Worm (Caenorhabditis elegans): ENCODE data around the gene dss-1.
A peak's percentile ranks its signal among the peaks of the same experiment; 100 is the strongest.

The dss-1 gene

DNA sequence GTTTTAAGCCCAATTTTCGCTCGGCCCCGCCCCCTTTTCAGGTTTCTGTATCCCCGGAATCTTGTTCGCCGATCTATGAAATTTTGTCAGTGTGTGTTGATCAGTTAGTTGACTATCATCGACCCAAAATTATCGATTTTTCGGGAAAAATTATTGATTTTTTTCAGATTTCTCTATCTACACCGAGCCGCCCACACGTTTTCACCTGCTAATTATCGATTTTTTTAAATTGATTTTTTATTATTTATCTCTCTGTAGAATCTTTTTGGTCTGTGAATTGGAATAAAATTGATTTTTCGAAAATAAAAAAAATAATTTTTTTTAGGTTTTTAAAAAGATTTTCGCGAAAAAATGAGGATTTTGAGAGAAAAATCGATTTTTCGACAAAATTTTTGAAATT is 10.9 kb upstream of the dss-1 start:
- no peak for TF ChIP-seq flt-1 (GFP tag; IDR thresholded peaks at IDR 0.05)
- no peak for TF ChIP-seq ztf-23 (GFP tag; IDR thresholded peaks at IDR 0.05)
- no peak for TF ChIP-seq tab-1 (GFP tag; IDR thresholded peaks at IDR 0.05)
- TF ChIP-seq cog-1 (tag; optimal IDR thresholded peaks at IDR 0.05) = no peak
- TF ChIP-seq ztf-29 (GFP tag; IDR thresholded peaks at IDR 0.05) = no peak
- TF ChIP-seq T22C8.4 (GFP tag; IDR thresholded peaks at IDR 0.05) = peak; percentile 82
- TF ChIP-seq med-1 (GFP tag; optimal IDR thresholded peaks at IDR 0.05; ENCODE audit: insufficient read depth) = no peak

DNA sequence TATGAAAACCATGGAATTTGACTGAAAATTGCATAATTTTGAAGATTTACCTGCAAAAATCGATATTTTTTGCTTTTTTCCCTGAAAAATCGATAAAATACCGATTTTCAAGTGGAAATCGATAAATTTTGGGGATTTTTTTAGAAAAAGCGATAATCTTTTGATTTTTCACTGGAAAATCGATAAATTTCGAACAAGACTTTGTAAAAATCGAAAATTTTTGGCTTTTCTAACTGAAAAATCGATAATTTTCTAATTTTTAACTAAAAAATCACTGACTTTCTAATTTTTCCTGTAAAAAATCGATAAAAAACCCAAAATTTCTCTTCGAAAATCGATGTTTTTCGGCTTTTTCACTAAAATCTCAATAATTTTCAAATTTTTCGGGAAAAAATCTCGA is 10.2 kb upstream of the dss-1 start:
- TF ChIP-seq med-1 (GFP tag; optimal IDR thresholded peaks at IDR 0.05; ENCODE audit: insufficient read depth) (no peak), T22C8.4 (GFP tag; IDR thresholded peaks at IDR 0.05) (peak; percentile 27; the same call in 1 of the 2 replicates)

DNA sequence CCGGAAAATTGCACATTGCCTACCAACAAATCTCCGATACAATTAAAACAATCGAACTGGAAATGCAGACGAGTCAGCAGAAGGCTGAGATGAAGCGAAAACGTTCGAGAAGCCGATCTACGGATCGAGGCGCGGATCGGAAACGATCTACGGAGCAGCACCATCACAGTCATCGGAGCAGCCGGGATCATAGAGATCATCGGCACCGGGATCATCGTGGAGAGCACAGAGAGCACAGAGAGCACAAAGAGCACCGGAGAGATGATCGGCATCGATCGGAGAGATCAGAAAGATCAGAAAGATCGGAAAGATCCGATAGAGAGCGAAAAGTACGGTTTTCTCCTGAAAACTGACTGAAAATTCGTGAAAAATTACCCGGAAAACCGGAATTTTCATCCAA is 9.3 kb upstream of the dss-1 start:
- TF ChIP-seq T22C8.4 (GFP tag; IDR thresholded peaks at IDR 0.05) (no peak), ztf-23 (GFP tag; IDR thresholded peaks at IDR 0.05) (no peak), tab-1 (GFP tag; IDR thresholded peaks at IDR 0.05) (no peak), ref-1 (GFP tag; conservative IDR thresholded peaks at IDR 0.05) (no peak), klf-2 (GFP tag; conservative IDR thresholded peaks at IDR 0.05) (no peak), med-1 (GFP tag; optimal IDR thresholded peaks at IDR 0.05; ENCODE audit: insufficient read depth) (no peak), ztf-29 (GFP tag; IDR thresholded peaks at IDR 0.05) (no peak), flt-1 (GFP tag; IDR thresholded peaks at IDR 0.05) (no peak), cog-1 (tag; optimal IDR thresholded peaks at IDR 0.05) (no peak)

DNA sequence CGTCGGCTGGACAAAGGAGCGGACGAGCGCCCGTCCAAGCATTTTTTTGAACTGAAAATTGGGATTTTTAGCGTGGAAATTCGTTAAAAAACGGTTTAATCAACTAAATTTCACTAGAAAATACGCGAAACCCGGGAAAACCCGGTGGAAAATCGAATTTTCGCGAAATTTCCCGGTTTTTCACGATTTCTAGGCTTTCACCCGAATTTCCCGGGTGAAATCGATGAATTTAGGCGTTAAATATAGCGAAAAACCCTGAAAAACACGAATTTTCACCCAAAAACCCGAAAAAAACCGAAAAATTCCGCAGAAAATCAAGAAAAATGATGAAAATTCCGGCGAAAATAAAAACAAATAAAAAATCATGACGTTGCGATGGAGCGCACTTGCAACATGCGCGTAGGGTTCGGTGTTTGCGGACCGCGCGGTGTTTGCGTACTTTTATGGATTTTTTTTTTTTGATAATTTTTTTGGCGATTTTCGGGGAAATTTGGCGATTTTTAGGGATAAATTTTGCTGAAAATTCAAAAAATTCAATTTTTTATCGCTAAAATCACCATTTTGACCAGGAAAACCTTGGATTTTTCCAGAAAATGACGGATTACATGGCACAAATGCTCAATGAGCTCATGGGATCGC is 6.0 kb upstream of the dss-1 start, which contains the start of the genes mrpl-45 and Y119D3B.12:
mrpl-45 (minus strand) TSS at position 51 of the 639 bp plus-strand sequence.
Y119D3B.12 (plus strand) TSS at position 589 of the 639 bp plus-strand sequence.
- TF ChIP-seq T22C8.4 (GFP tag; IDR thresholded peaks at IDR 0.05) (peak; percentile 37; the same call in 1 of the 2 replicates), med-1 (GFP tag; optimal IDR thresholded peaks at IDR 0.05; ENCODE audit: insufficient read depth) (no peak), ref-1 (GFP tag; conservative IDR thresholded peaks at IDR 0.05) (no peak), tab-1 (GFP tag; IDR thresholded peaks at IDR 0.05) (no peak), cog-1 (tag; optimal IDR thresholded peaks at IDR 0.05) (peak; percentile 63), ztf-23 (GFP tag; IDR thresholded peaks at IDR 0.05) (peak; percentile 67; the same call in 1 of the 2 replicates), ztf-29 (GFP tag; IDR thresholded peaks at IDR 0.05) (no peak), klf-2 (GFP tag; conservative IDR thresholded peaks at IDR 0.05) (no peak), flt-1 (GFP tag; IDR thresholded peaks at IDR 0.05) (0 out of 2 replicates have a peak, but pooled peaks have one; percentile 59)

DNA sequence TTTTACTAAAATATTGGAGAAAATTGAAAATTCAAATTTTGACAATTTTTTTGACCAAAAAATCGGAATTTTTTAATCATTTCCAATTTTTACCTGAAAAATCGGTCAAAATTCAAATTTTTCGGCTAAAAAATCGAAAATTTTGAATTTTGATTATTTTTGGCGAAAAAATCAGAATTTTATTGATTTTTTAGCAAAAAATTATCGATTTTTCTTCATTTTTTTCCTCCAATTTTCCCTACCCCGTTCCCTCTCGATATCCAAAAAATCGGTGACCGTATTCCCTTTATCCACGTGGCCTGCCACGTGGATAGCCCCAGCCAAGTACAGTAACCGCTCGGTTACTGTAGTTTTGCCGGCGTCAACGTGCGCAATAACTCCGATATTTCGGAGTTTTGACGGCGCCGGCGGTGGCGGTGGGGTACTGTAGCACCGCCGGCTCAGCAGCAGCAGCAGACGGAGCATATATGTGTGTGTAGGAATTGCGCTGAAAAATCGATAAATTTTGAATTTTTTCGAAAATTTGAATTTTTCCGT is 2.7 kb downstream of the dss-1 start, which contains the start of gene Y119D3B.14:
Y119D3B.14 (minus strand) TSS at position 487 of the 537 bp plus-strand sequence.
- TF ChIP-seq cog-1 (tag; optimal IDR thresholded peaks at IDR 0.05) (no peak), T22C8.4 (GFP tag; IDR thresholded peaks at IDR 0.05) (peak; percentile 25; the same call in 1 of the 2 replicates)

DNA sequence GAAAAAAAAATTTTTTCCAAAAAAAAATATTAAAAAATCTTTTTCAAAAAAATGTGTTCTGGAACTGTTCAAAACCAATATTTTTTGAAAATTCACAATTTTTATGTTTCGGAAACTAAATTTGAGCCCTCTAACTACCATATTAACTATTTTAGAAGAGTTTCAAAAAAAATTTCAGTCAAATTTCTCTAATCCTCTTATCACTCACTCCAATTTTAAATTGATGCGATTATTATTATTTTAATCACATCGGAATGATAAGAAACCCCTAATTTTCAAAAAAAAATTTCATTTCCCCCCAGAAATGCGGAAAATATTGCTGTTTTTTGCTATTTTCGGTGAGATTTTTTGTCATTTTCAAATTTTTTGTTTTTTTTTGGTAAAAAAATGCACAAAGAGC is 14.3 kb downstream of the dss-1 start, which contains the start of gene nspg-8:
nspg-8 (plus strand) TSS at position 301 of the 400 bp plus-strand sequence.
- TF ChIP-seq tab-1 (GFP tag; IDR thresholded peaks at IDR 0.05) (no peak), cog-1 (tag; optimal IDR thresholded peaks at IDR 0.05) (no peak), flt-1 (GFP tag; IDR thresholded peaks at IDR 0.05) (no peak), ref-1 (GFP tag; conservative IDR thresholded peaks at IDR 0.05) (no peak), T22C8.4 (GFP tag; IDR thresholded peaks at IDR 0.05) (no peak), ztf-29 (GFP tag; IDR thresholded peaks at IDR 0.05) (no peak), klf-2 (GFP tag; conservative IDR thresholded peaks at IDR 0.05) (no peak)

DNA sequence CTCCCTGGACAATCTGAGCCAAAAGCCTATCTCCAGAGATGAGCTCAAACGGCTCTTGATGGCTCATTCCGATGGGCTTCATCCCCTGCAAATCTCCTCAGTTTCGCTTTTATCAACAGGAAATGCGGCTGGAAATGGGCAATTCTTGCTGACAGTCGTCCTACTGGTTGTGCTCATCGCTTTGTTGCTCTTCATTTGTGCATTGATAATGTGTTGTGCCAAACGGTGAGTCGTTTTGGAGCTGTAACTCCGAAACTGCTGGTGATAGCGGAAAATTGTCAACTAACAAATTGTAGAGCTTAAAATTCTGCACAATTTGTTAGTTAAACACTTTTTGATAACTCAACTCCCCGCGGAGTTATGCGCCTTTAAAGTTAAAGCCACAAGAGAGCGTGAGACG is 17.1 kb downstream of the dss-1 start:
- no peak for TF ChIP-seq ztf-23 (GFP tag; IDR thresholded peaks at IDR 0.05)
- no peak for TF ChIP-seq med-1 (GFP tag; optimal IDR thresholded peaks at IDR 0.05; ENCODE audit: insufficient read depth)
- TF ChIP-seq ztf-29 (GFP tag; IDR thresholded peaks at IDR 0.05) = no peak
- TF ChIP-seq flt-1 (GFP tag; IDR thresholded peaks at IDR 0.05) = no peak
- no peak for TF ChIP-seq cog-1 (tag; optimal IDR thresholded peaks at IDR 0.05)
- no peak for TF ChIP-seq klf-2 (GFP tag; conservative IDR thresholded peaks at IDR 0.05)
- no peak for TF ChIP-seq tab-1 (GFP tag; IDR thresholded peaks at IDR 0.05)

DNA sequence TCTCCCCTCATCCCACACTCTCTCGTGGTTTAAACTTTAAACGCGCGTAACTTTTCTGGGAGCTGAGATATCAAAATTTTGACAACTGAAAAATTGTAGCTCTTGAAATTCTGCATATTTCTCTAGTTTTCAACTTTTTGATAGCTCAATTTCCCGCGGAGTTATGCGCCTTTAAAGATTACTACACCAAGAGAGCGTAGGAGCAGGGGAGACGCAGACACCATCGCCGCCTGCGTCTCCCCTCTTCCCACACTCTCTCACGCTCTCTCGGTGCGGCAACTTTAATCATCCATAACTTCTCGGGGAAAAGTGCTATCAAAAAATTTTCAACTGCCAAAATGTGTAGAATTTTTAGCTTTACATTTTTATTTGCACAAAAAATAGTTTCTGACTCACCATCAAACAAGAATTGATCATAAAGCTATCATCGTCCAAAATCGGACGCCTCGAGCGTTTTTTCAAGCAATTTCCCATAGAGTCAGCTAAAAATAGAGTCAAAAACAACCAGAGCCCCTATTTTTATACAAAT is 19.9 kb downstream of the dss-1 start, which contains the start of gene eak-3:
eak-3 (minus strand) TSS at position 479 of the 529 bp plus-strand sequence.
- TF ChIP-seq ref-1 (GFP tag; conservative IDR thresholded peaks at IDR 0.05) = no peak
- no peak for TF ChIP-seq klf-2 (GFP tag; conservative IDR thresholded peaks at IDR 0.05)
- TF ChIP-seq ztf-29 (GFP tag; IDR thresholded peaks at IDR 0.05) = no peak
- no peak for TF ChIP-seq ztf-23 (GFP tag; IDR thresholded peaks at IDR 0.05)

DNA sequence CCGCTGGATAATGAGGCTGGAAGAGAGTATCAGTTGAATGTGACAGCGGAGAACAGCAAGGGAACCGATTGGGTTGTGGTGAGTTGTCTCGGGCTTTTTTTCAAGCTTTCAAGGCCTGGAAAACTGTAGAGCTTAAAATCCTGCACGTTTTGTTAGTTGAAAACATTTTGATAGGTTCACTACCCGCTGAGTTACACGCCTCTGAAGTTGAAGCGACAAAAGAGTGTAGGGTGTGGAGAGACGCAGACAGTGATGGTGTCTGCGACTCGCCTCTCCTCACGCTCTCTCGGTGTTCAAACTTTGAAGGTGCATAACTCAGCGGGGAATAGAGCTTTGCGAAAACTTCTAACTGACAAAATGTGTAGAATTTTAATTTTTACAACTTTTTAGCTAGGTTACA is 22.8 kb downstream of the dss-1 start:
- TF ChIP-seq T22C8.4 (GFP tag; IDR thresholded peaks at IDR 0.05) (no peak), ztf-23 (GFP tag; IDR thresholded peaks at IDR 0.05) (no peak), flt-1 (GFP tag; IDR thresholded peaks at IDR 0.05) (no peak), cog-1 (tag; optimal IDR thresholded peaks at IDR 0.05) (no peak), klf-2 (GFP tag; conservative IDR thresholded peaks at IDR 0.05) (no peak), ref-1 (GFP tag; conservative IDR thresholded peaks at IDR 0.05) (no peak), tab-1 (GFP tag; IDR thresholded peaks at IDR 0.05) (no peak), ztf-29 (GFP tag; IDR thresholded peaks at IDR 0.05) (no peak), med-1 (GFP tag; optimal IDR thresholded peaks at IDR 0.05; ENCODE audit: insufficient read depth) (no peak)

DNA sequence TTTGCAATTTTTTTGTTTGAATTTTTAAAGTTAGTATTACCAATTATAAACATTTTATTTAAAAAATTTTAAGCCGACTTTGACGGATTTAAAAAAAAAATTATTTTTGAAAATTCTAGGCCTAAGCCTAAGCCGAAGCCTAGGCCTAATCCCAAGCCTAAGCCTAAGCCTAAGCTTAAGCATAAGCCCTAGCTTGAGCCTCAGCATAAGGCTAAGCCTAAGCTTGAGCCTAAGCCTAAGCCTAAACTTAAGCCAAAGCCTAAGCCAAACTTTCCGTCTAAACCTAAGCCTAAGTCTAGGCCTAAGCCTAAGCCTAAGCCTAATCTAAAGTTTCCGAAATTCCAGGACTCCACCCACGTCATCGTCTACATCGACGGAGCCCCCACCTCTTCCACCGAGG is 26.5 kb downstream of the dss-1 start:
- TF ChIP-seq tab-1 (GFP tag; IDR thresholded peaks at IDR 0.05) = no peak
- TF ChIP-seq med-1 (GFP tag; optimal IDR thresholded peaks at IDR 0.05; ENCODE audit: insufficient read depth) = no peak
- no peak for TF ChIP-seq flt-1 (GFP tag; IDR thresholded peaks at IDR 0.05)
- no peak for TF ChIP-seq cog-1 (tag; optimal IDR thresholded peaks at IDR 0.05)
- TF ChIP-seq ztf-23 (GFP tag; IDR thresholded peaks at IDR 0.05) = no peak
- TF ChIP-seq klf-2 (GFP tag; conservative IDR thresholded peaks at IDR 0.05) = no peak
- no peak for TF ChIP-seq T22C8.4 (GFP tag; IDR thresholded peaks at IDR 0.05)
- TF ChIP-seq ztf-29 (GFP tag; IDR thresholded peaks at IDR 0.05) = no peak; the same call in 1 of the 2 replicates
- no peak for TF ChIP-seq ref-1 (GFP tag; conservative IDR thresholded peaks at IDR 0.05)
